Fruit fly (Drosophila melanogaster) whole organism, adult: ENCODE results near the gene CG12470.

Experiments used
- CG14711 ChIP-seq: fragments of 200-800 bp; sonication (Bioruptor generic); optimal IDR thresholded peaks from 2 replicates; lab custom pipeline; 2018; ENCODE audit warnings: missing biosample characterization, mild to moderate bottlenecking, missing genetic modification characterization, moderate library complexity
- CG5204 ChIP-seq: fragments of 200-800 bp; sonication (Bioruptor generic); optimal IDR thresholded peaks from 2 replicates; lab custom pipeline; 2016; ENCODE audit warnings: missing biosample characterization, missing genetic modification characterization

DNA sequence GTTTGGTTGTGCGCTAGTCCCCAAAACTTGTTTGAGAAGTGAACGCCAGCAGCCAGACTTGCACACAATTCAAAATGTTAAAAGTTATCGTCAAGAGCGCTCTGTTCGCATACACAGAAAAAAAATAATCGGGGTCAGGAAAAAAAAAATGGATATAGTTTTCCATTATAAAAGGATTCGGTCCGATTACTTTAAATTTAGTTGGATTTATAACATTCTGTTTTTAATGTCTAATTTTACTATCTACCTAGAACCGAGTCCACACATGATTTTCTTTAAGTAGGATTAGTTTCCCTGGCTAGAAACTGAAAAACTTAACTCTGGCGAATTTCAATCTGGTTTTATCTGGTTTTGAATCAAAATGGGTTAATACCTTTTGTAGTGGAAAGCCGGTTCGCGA, 37.8 kb downstream of the CG12470 start:
- TF ChIP-seq CG5204 (GFP tag; lab: Kevin White, UChicago) (no peak), CG14711 (tag; lab: Kevin White, UChicago) (no peak)
